Worm (Caenorhabditis elegans) whole organism, late embryonic: ENCODE data around the gene F16G10.6.

Experiments
- ceh-18 ChIP-seq: sonication (generic microtip); optimal IDR thresholded peaks from 2 replicates; lab custom pipeline; 2016; ENCODE audit warnings: missing genetic modification characterization, missing compliant biosample characterization
- ceh-2 ChIP-seq: sonication (generic microtip); optimal IDR thresholded peaks from 2 replicates; lab custom pipeline; 2016; ENCODE audit warnings: missing genotype, missing genetic modification characterization, missing compliant biosample characterization
- ceh-9 ChIP-seq: sonication (generic microtip); optimal IDR thresholded peaks from 2 replicates; lab custom pipeline; 2016; ENCODE audit warnings: mild to moderate bottlenecking, missing genetic modification characterization, inconsistent platforms, missing compliant biosample characterization
- che-1 ChIP-seq: sonication (generic microtip); optimal IDR thresholded peaks from 2 replicates; lab custom pipeline; 2016; ENCODE audit warnings: mild to moderate bottlenecking, missing genetic modification characterization, missing compliant biosample characterization
- pag-3 ChIP-seq: sonication (generic microtip); optimal IDR thresholded peaks from 2 replicates; lab custom pipeline; 2016; ENCODE audit warnings: missing compliant biosample characterization, missing genetic modification characterization, borderline replicate concordance
- pha-4 ChIP-seq: fragments of 150-350 bp; optimal IDR thresholded peaks from 2 replicates; lab custom pipeline; 2018; ENCODE audit warnings: missing biosample characterization, missing genetic modification reagents, missing genetic modification characterization
- pros-1 ChIP-seq: fragments of 150-350 bp; optimal IDR thresholded peaks from 2 replicates; lab custom pipeline; 2014; ENCODE audit warnings: missing biosample characterization, missing genetic modification reagents, missing genetic modification characterization
- sox-4 ChIP-seq: sonication (generic microtip); optimal IDR thresholded peaks from 2 replicates; lab custom pipeline; 2017; ENCODE audit warnings: mild to moderate bottlenecking, missing genetic modification characterization, inconsistent platforms, missing compliant biosample characterization
- ttx-3 ChIP-seq: sonication (generic microtip); optimal IDR thresholded peaks from 2 replicates; lab custom pipeline; 2016; ENCODE audit warnings: missing genetic modification reagents, missing genetic modification characterization, missing compliant biosample characterization
- zip-5 ChIP-seq: sonication (generic microtip); optimal IDR thresholded peaks from 2 replicates; lab custom pipeline; 2016; ENCODE audit warnings: missing genetic modification characterization, missing compliant biosample characterization

DNA sequence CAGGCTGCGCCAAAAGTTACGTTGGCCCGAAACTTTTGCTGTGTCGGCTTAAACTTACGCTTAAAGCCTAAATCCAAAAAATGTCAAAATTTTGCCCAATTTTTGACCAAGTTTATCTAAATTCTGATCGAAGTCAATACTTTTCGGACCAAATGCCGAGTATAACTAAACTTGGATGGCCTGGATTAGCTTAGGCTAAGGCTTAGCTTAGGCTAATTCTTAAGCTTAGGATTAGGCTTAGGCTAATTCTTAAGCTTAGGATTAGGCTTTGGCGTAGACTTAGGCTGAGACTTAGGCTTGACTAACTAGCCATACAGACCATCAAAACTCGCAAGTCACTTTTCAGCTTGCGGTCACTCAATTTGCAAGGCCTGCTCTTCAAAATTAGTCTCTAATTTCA, 41.5 kb downstream of the F16G10.6 start:
- no peak for TF ChIP-seq ceh-18 (tag; lab: Kevin White, UChicago)
- no peak for TF ChIP-seq ceh-9 (tag; lab: Kevin White, UChicago)
- TF ChIP-seq ttx-3 (tag; lab: Kevin White, UChicago) = no peak
- no peak for TF ChIP-seq pha-4 (tag; lab: Kevin White, UChicago)
- no peak for TF ChIP-seq pag-3 (tag; lab: Kevin White, UChicago)
- no peak for TF ChIP-seq pros-1
- no peak for TF ChIP-seq sox-4
- TF ChIP-seq che-1 (tag; lab: Kevin White, UChicago) = no peak
- no peak for TF ChIP-seq ceh-2 (tag; lab: Kevin White, UChicago)
- no peak for TF ChIP-seq zip-5 (tag; lab: Kevin White, UChicago)
